Worm (Caenorhabditis elegans): Measurements from ENCODE around the gene srw-108.
A peak's percentile ranks its signal among the peaks of the same experiment; 100 is the strongest.

The srw-108 gene

DNA sequence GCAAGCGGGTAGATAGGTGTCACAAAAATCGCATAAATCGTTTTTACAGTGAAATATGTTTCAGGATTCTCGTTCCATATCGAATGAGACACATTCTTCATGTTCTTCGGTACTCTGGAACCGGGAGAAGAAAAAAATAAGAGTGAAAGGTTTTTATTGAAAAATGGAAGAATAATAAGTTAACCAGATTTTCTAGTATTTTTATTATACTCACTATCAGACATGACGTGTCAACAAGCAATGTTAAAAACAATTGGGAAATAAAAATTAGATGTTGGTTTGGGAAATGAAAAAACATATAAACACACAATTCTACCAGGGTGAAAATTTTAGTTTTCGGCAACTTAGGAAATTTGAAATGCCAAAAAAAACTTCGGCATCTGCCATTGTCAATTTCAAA lies 15.3 kb upstream of the srw-108 start, which contains the start of gene srh-37:
Gene srh-37 (minus strand): TSS at position 101 of the 400 bp plus-strand sequence.
- no peak for TF ChIP-seq ztf-11 (tag; optimal IDR thresholded peaks at IDR 0.05)
- TF ChIP-seq unc-62 (GFP tag; optimal IDR thresholded peaks at IDR 0.05): no peak
- no peak for TF ChIP-seq Y55F3AM.14 (GFP tag; optimal IDR thresholded peaks at IDR 0.05)

DNA sequence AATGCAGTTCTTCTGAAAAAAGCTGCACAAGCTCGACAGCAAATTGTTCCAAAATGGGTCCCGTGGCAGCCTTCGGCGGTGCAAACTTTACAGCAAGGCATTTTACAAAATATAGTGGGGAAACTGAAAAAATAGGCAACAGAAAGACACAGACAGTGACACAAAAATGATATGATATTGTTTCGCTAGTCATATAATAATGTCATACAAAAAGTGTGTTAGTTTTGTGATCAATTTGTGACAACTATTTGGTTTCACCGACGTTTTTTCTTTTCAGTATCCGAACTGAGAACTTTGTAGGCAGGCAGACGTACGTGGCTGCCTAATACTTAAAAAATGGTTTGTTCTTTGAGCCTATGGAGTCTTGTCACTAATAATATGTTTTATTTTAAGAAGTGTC lies 8.3 kb upstream of the srw-108 start, which contains the start of gene nhr-210:
Gene nhr-210 (minus strand): TSS at position 101 of the 400 bp plus-strand sequence.
- TF ChIP-seq aly-2 (tag; optimal IDR thresholded peaks at IDR 0.05) (no peak), nhr-129 (tag; optimal IDR thresholded peaks at IDR 0.05) (no peak), lin-39 (tag; optimal IDR thresholded peaks at IDR 0.05) (no peak), R02D3.7 (tag; optimal IDR thresholded peaks at IDR 0.05) (no peak), gmeb-1 (tag; optimal IDR thresholded peaks at IDR 0.05) (no peak), nhr-77 (tag; optimal IDR thresholded peaks at IDR 0.05) (no peak), fos-1 (tag; optimal IDR thresholded peaks at IDR 0.05) (no peak), dmd-4 (tag; optimal IDR thresholded peaks at IDR 0.05) (no peak), ztf-11 (tag; optimal IDR thresholded peaks at IDR 0.05) (no peak), ceh-82 (tag; optimal IDR thresholded peaks at IDR 0.05) (no peak), elt-1 (tag; optimal IDR thresholded peaks at IDR 0.05) (no peak), nhr-23 (tag; optimal IDR thresholded peaks at IDR 0.05) (no peak), crh-2 (tag; optimal IDR thresholded peaks at IDR 0.05) (no peak), C34F6.9 (tag; optimal IDR thresholded peaks at IDR 0.05) (no peak), peb-1 (tag; optimal IDR thresholded peaks at IDR 0.05) (no peak), lin-11 (tag; optimal IDR thresholded peaks at IDR 0.05) (no peak)

DNA sequence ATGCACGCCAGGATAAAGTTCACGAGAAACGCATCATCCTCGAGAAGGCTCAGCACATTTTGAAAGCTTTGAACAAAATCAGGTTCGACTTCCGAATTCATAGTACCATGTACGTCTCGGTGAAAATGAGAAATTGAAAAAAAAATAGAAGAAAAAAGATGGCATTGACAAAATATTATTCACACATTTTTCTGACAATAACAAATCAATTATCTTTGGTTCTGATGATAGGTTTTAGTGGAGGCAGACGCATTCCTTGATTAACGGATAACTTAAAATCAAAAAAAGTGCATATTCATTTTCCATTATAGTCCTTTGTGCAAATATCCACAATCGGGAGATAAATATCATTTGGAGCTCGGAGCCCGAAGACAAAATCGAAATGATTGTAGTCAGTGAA lies 6.2 kb upstream of the srw-108 start, which contains the start of gene srw-107:
Gene srw-107 (minus strand): TSS at position 101 of the 400 bp plus-strand sequence.
- TF ChIP-seq C34F6.9 (tag; optimal IDR thresholded peaks at IDR 0.05) (no peak), aly-2 (tag; optimal IDR thresholded peaks at IDR 0.05) (no peak), unc-39 (tag; optimal IDR thresholded peaks at IDR 0.05) (no peak), Y55F3AM.14 (GFP tag; optimal IDR thresholded peaks at IDR 0.05) (no peak), elt-1 (tag; optimal IDR thresholded peaks at IDR 0.05) (no peak), crh-2 (tag; optimal IDR thresholded peaks at IDR 0.05) (no peak), sem-4 (tag; optimal IDR thresholded peaks at IDR 0.05) (no peak), F13H6.1 (tag; optimal IDR thresholded peaks at IDR 0.05) (no peak), dmd-4 (tag; optimal IDR thresholded peaks at IDR 0.05) (no peak), mbf-1 (tag; optimal IDR thresholded peaks at IDR 0.05) (no peak), mab-5 (tag; optimal IDR thresholded peaks at IDR 0.05) (no peak), nhr-23 (tag; optimal IDR thresholded peaks at IDR 0.05) (no peak), elt-3 (tag; optimal IDR thresholded peaks at IDR 0.05) (no peak)

DNA sequence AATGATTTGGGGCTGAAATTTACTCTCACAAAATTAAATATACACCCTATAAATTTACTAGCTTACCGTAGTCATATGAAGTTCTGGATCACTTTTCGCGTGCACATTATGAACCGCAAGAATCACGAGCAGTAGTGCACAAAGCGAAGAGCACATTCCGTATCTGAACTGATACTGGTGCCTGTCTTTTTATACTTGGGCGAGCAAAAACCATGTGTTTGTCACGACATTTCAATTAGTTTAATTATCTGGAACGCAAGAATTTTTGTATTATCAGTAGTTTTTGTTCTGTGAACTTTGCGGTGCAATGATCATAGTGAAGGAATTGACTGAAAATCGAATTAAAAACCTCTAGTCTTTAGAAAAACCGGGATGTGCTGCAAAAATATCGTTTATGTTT lies 3.6 kb upstream of the srw-108 start, which contains the start of gene lipl-3:
Gene lipl-3 (minus strand): TSS at position 161 of the 400 bp plus-strand sequence.
- no peak for TF ChIP-seq ZK546.5 (tag; optimal IDR thresholded peaks at IDR 0.05)
- TF ChIP-seq nhr-237 (tag; optimal IDR thresholded peaks at IDR 0.05): no peak
- peak; percentile 10 for TF ChIP-seq sma-9 (GFP tag; optimal IDR thresholded peaks at IDR 0.05)
- TF ChIP-seq sma-9 (tag; optimal IDR thresholded peaks at IDR 0.05): no peak

DNA sequence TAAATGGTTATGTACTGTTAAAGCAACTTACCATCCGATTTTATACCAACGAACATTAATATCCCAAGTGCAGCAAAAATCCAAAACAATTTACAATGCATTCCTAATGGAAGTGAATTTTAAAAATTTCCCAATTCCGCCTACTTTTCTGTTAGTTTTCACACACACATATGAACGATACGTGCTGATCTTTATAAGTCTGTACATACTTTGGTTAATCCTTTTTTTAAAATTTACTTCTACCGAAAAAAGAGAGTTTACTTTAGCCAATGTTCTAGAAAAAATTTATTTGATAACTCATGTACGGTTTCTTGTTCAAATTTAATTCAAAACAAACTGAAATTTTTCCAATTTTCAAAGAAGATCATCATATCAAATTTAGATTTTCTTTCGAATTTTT lies 2.7 kb upstream of the srw-108 start, which contains the start of gene R11G11.16:
Gene R11G11.16 (minus strand): TSS at position 101 of the 400 bp plus-strand sequence.
- no peak for TF ChIP-seq lin-11 (tag; optimal IDR thresholded peaks at IDR 0.05)
- TF ChIP-seq Y55F3AM.14 (GFP tag; optimal IDR thresholded peaks at IDR 0.05): no peak
- no peak for TF ChIP-seq unc-62 (GFP tag; optimal IDR thresholded peaks at IDR 0.05)

DNA sequence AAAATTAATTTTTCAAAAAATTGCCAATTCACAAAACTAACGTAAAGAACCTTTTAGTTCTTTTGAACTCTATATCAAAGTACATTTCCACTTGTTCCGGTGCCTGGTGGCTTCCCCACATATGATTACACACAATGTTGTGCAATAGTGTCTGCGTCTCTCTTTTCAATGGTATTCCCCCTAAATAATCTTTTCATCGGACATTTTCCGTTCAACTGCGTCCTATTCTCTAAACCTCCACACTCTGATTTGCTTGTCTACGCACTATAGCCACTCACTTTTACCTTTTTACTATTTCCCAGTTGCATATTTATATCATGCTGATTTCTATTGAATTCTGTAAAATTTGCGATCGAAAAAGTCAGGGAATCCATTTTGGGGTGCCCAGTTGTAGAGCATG lies 4.3 kb downstream of the srw-108 start, which contains the start of gene nhr-58:
Gene nhr-58 (plus strand): TSS at position 214 of the 400 bp plus-strand sequence.
- TF ChIP-seq blmp-1 (tag; optimal IDR thresholded peaks at IDR 0.05; ENCODE audit: insufficient read depth): peak; percentile 64
- TF ChIP-seq ceh-16 (tag; optimal IDR thresholded peaks at IDR 0.05): peak; percentile 18
- no peak for TF ChIP-seq sem-4 (tag; optimal IDR thresholded peaks at IDR 0.05)
- peak; percentile 66 for TF ChIP-seq nhr-21 (tag; optimal IDR thresholded peaks at IDR 0.05)
- TF ChIP-seq elt-1 (tag; optimal IDR thresholded peaks at IDR 0.05): no peak
- TF ChIP-seq snpc-4 (tag; optimal IDR thresholded peaks at IDR 0.05): peak; percentile 17
- TF ChIP-seq C34F6.9 (tag; optimal IDR thresholded peaks at IDR 0.05): peak; percentile 62
- TF ChIP-seq fos-1 (tag; optimal IDR thresholded peaks at IDR 0.05): peak; percentile 93
- TF ChIP-seq egl-27 (tag; optimal IDR thresholded peaks at IDR 0.05): peak; percentile 83
- TF ChIP-seq nhr-6 (tag; optimal IDR thresholded peaks at IDR 0.05): peak; percentile 15
- no peak for TF ChIP-seq lin-39 (tag; optimal IDR thresholded peaks at IDR 0.05)
- peak in 1 of 2 experiments; percentile 51 for TF ChIP-seq mdl-1 (tag; optimal IDR thresholded peaks at IDR 0.05)
- peak; percentile 61 for TF ChIP-seq sma-3 (GFP tag; optimal IDR thresholded peaks at IDR 0.05)
- TF ChIP-seq unc-55 (GFP tag; optimal IDR thresholded peaks at IDR 0.05): peak; percentile 70
- TF ChIP-seq mbf-1 (tag; optimal IDR thresholded peaks at IDR 0.05): no peak
- TF ChIP-seq crh-2 (tag; optimal IDR thresholded peaks at IDR 0.05): peak; percentile 63
- TF ChIP-seq F13H6.1 (tag; optimal IDR thresholded peaks at IDR 0.05): peak; percentile 81
- TF ChIP-seq nhr-129 (tag; optimal IDR thresholded peaks at IDR 0.05): peak; percentile 97
- peak; percentile 29 for TF ChIP-seq gmeb-1 (tag; optimal IDR thresholded peaks at IDR 0.05)
- no peak for TF ChIP-seq nhr-237 (tag; optimal IDR thresholded peaks at IDR 0.05)
- peak; percentile 99 for TF ChIP-seq sma-9 (GFP tag; optimal IDR thresholded peaks at IDR 0.05)
- TF ChIP-seq sma-9 (tag; optimal IDR thresholded peaks at IDR 0.05): peak; percentile 43
- no peak for TF ChIP-seq nhr-10 (tag; optimal IDR thresholded peaks at IDR 0.05)
